Fruit fly (Drosophila melanogaster): ENCODE results near the gene CG14315.

The CG14315 gene

dm6 chr3R:18199177-18199884, 40.8 kb downstream of the CG14315 start, which contains the start of the genes Ssdp and CG7985:
Gene Ssdp, minus strand, starts transcription at chr3R:18199595.
Gene CG7985, plus strand, starts transcription at chr3R:18199857.
- no peak for TF ChIP-seq CG5204 (GFP tag; optimal IDR thresholded peaks at IDR 0.05)
- peak; percentile 57 for TF ChIP-seq kay (GFP tag; ENCODE audit: borderline replicate concordance)
- peak; percentile 25 for TF ChIP-seq CG33017 (tag; optimal IDR thresholded peaks at IDR 0.05)
- no peak for TF ChIP-seq Hr96 (GFP tag; optimal IDR thresholded peaks at IDR 0.05)

- no peak for TF ChIP-seq ovo (GFP tag; optimal IDR thresholded peaks at IDR 0.05)
These were observed 41.4 kb downstream of the CG14315 start for dm6 chr3R:18199885-18200249.

DNA sequence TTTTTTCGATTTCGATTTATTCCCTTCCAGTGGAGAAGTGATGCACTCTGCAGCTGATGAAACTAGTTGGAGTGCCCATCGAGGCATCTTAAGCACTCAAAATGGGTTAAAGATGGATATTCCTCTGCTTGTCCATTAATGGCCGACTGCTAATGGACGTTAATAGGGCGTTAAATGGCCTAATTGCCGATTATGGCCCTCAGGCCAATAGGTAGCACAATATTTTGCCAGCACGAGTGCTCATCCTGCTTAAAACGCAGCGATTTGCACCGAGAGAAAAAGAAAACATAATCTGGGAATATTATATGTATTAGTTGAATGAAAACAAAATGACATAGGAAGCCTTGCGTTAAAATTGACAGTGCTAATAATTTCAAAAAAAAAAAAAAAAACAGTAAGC, 50.0 kb downstream of the CG14315 start, which contains the start of gene CG44158:
Gene CG44158, plus strand, starts transcription at position 301 of the 400 bp plus-strand sequence.
- no peak for TF ChIP-seq ovo (GFP tag; optimal IDR thresholded peaks at IDR 0.05)
- TF ChIP-seq Crg-1 (GFP tag; optimal IDR thresholded peaks at IDR 0.05) = no peak
- TF ChIP-seq Clk (GFP tag; optimal IDR thresholded peaks at IDR 0.05) = no peak
- no peak for TF ChIP-seq tj (GFP tag; optimal IDR thresholded peaks at IDR 0.05)
- TF ChIP-seq toe (GFP tag; optimal IDR thresholded peaks at IDR 0.05) = no peak
- TF ChIP-seq CG14711 (tag; optimal IDR thresholded peaks at IDR 0.05) = no peak
- TF ChIP-seq CG12768 (GFP tag; optimal IDR thresholded peaks at IDR 0.05) = no peak
- no peak for TF ChIP-seq Mnt (GFP tag; optimal IDR thresholded peaks at IDR 0.05)
- TF ChIP-seq CG33017 (tag; optimal IDR thresholded peaks at IDR 0.05) = no peak
- no peak for TF ChIP-seq CG7045 (GFP tag; optimal IDR thresholded peaks at IDR 0.05)
